Worm (Caenorhabditis elegans) whole organism, L2 larva: ENCODE results near the gene F26G1.5.

Experiments
- ZK546.5 ChIP-seq: sonication (generic microtip); optimal IDR thresholded peaks from 2 replicates; lab custom pipeline; 2017; ENCODE audit warnings: missing biosample characterization, missing genetic modification characterization
- ama-1 ChIP-seq: fragments of 150-350 bp; optimal IDR thresholded peaks from 2 replicates; lab custom pipeline; 2018; ENCODE audit warnings: inconsistent platforms
- blmp-1 ChIP-seq: sonication (generic microtip); optimal IDR thresholded peaks from 2 replicates; lab custom pipeline; 2017; ENCODE audit warnings: missing genetic modification characterization, mild to moderate bottlenecking, missing compliant biosample characterization, antibody characterized with exemption, moderate library complexity; ENCODE audit not compliant: insufficient read depth
- ceh-16 ChIP-seq: fragments of 150-350 bp; optimal IDR thresholded peaks from 2 replicates; lab custom pipeline; 2014; ENCODE audit warnings: missing biosample characterization, missing genetic modification characterization
- fos-1 ChIP-seq: fragments of 150-350 bp; optimal IDR thresholded peaks from 2 replicates; lab custom pipeline; 2014; ENCODE audit warnings: missing biosample characterization, missing genetic modification characterization
- mdl-1 ChIP-seq, 2 experiments: fragments of 150-350 bp in 1 of 2; sonication (generic microtip) in 1 of 2; optimal IDR thresholded peaks; 2 replicates each; lab custom pipeline; 2017; ENCODE audit warnings: missing biosample characterization in 2 of 2, missing genetic modification characterization in 2 of 2
- nhr-11 ChIP-seq: fragments of 150-350 bp; optimal IDR thresholded peaks from 2 replicates; lab custom pipeline; 2014; ENCODE audit warnings: missing biosample characterization, missing genetic modification characterization
- nhr-12 ChIP-seq: fragments of 150-350 bp; optimal IDR thresholded peaks from 2 replicates; lab custom pipeline; 2014; ENCODE audit warnings: missing biosample characterization, missing genetic modification characterization
- nhr-23 ChIP-seq: fragments of 150-350 bp; optimal IDR thresholded peaks from 2 replicates; lab custom pipeline; 2014; ENCODE audit warnings: missing biosample characterization, missing genetic modification reagents, missing genetic modification characterization
- nhr-25 ChIP-seq: fragments of 150-350 bp; sonication (generic microtip); optimal IDR thresholded peaks from 3 replicates; lab custom pipeline; 2014; ENCODE audit warnings: missing biosample characterization, missing genetic modification characterization
- nhr-77 ChIP-seq: fragments of 150-350 bp; optimal IDR thresholded peaks from 2 replicates; lab custom pipeline; 2014; ENCODE audit warnings: missing biosample characterization, missing genetic modification characterization
- snpc-4 ChIP-seq: fragments of 150-350 bp; optimal IDR thresholded peaks from 2 replicates; lab custom pipeline; 2014; ENCODE audit warnings: missing biosample characterization, missing genetic modification characterization
- ztf-1 ChIP-seq: fragments of 200-800 bp; sonication (Bioruptor generic); conservative IDR thresholded peaks from 2 replicates; pipeline ENCODE4 v1.3.6; 2022; ENCODE audit warnings: missing genetic modification characterization, missing compliant biosample characterization
- ztf-4 ChIP-seq: fragments of 150-350 bp; optimal IDR thresholded peaks from 2 replicates; lab custom pipeline; 2014; ENCODE audit warnings: missing biosample characterization, missing genetic modification characterization

ce11 chrII:4802917-4803316 is 31.7 kb upstream of the F26G1.5 start:
- no peak for TF ChIP-seq nhr-23 (tag; lab: Kevin White, UChicago)
- no peak for TF ChIP-seq nhr-12 (tag; lab: Kevin White, UChicago)
- no peak for TF ChIP-seq mdl-1 (tag; optimal IDR thresholded peaks at IDR 0.05; lab: Kevin White, UChicago)
- no peak for TF ChIP-seq nhr-77 (tag; lab: Kevin White, UChicago)
- no peak for TF ChIP-seq nhr-25 (tag; lab: Kevin White, UChicago)
- TF ChIP-seq ceh-16: no peak
- TF ChIP-seq snpc-4: no peak
- TF ChIP-seq ztf-1 (GFP tag; lab: Robert Waterston, UW): no peak
- TF ChIP-seq ZK546.5 (tag; lab: Kevin White, UChicago): no peak
- peak; percentile 77 for TF ChIP-seq blmp-1 (tag; lab: Kevin White, UChicago)
- no peak for TF ChIP-seq ztf-4 (tag; lab: Kevin White, UChicago)
- TF ChIP-seq ama-1 (lab: Kevin White, UChicago): no peak
- TF ChIP-seq fos-1: peak; percentile 83
- no peak for TF ChIP-seq nhr-11 (tag; lab: Kevin White, UChicago)
